Fruit fly (Drosophila melanogaster) whole organism, embryonic: Measurements from ENCODE around the gene Lcp65Ae.

Experiments used
- Bgb ChIP-seq: fragments of 200-800 bp; sonication (Bioruptor generic); IDR thresholded peaks from 2 replicates; pipeline ENCODE4 v1.3.6; 2022; ENCODE audit warnings: missing biosample characterization, missing genetic modification characterization; ENCODE audit not compliant: partially characterized antibody
- BtbVII ChIP-seq: fragments of 200-800 bp; sonication (Bioruptor generic); optimal IDR thresholded peaks from 3 replicates; lab custom pipeline; 2017; ENCODE audit warnings: missing biosample characterization, mild to moderate bottlenecking, missing genetic modification characterization
- CG10565 ChIP-seq: fragments of 200-800 bp; sonication (Bioruptor generic); optimal IDR thresholded peaks from 3 replicates; lab custom pipeline; 2016; ENCODE audit warnings: missing biosample characterization, mild to moderate bottlenecking, missing genetic modification characterization
- CG10979 ChIP-seq: fragments of 200-800 bp; sonication (Bioruptor generic); optimal IDR thresholded peaks from 2 replicates; lab custom pipeline; 2018; ENCODE audit warnings: missing biosample characterization, mild to moderate bottlenecking, missing genetic modification characterization, moderate library complexity
- CG11560 ChIP-seq: fragments of 200-800 bp; sonication (Bioruptor generic); IDR thresholded peaks from 3 replicates; pipeline ENCODE4 v1.3.6; 2022; ENCODE audit warnings: missing biosample characterization, missing genetic modification characterization
- CG12104 ChIP-seq: fragments of 200-800 bp; sonication (Bioruptor generic); optimal IDR thresholded peaks from 3 replicates; lab custom pipeline; 2016; ENCODE audit warnings: missing biosample characterization, missing genetic modification characterization
- CG12236 ChIP-seq: fragments of 200-800 bp; sonication (Bioruptor generic); optimal IDR thresholded peaks from 2 replicates; lab custom pipeline; 2016; ENCODE audit warnings: missing biosample characterization, missing genetic modification characterization
- CG1233 ChIP-seq: fragments of 200-800 bp; sonication (Bioruptor generic); optimal IDR thresholded peaks from 4 replicates; lab custom pipeline; 2018; ENCODE audit warnings: missing biosample characterization, mild to moderate bottlenecking, missing genetic modification characterization
- CG17612 ChIP-seq: fragments of 200-800 bp; sonication (Bioruptor generic); IDR thresholded peaks from 2 replicates; pipeline ENCODE4 v1.3.6; 2022; ENCODE audit warnings: missing biosample characterization, missing genetic modification characterization
- CG2712 ChIP-seq: fragments of 200-800 bp; optimal IDR thresholded peaks from 3 replicates; lab custom pipeline; 2019; ENCODE audit warnings: missing biosample characterization, mild to moderate bottlenecking, missing genetic modification characterization, moderate library complexity
- CG3995 ChIP-seq: fragments of 200-800 bp; sonication (Bioruptor generic); optimal IDR thresholded peaks from 3 replicates; lab custom pipeline; 2016; ENCODE audit warnings: missing biosample characterization, missing genetic modification characterization
- CG4360 ChIP-seq: fragments of 200-800 bp; sonication (Bioruptor generic); IDR thresholded peaks from 2 replicates; pipeline ENCODE4 v1.3.6; 2022; ENCODE audit warnings: missing biosample characterization, missing genetic modification characterization
- CG6272 ChIP-seq: fragments of 200-800 bp; sonication (Bioruptor generic); IDR thresholded peaks from 2 replicates; pipeline ENCODE4 v1.3.6; 2022; ENCODE audit warnings: missing biosample characterization, missing genetic modification characterization
- CG6654 ChIP-seq: fragments of 200-800 bp; sonication (Bioruptor generic); optimal IDR thresholded peaks from 2 replicates; lab custom pipeline; 2017; ENCODE audit warnings: missing biosample characterization, mild to moderate bottlenecking, missing genetic modification characterization
- CG6765 ChIP-seq: fragments of 200-800 bp; sonication (Bioruptor generic); optimal IDR thresholded peaks from 3 replicates; lab custom pipeline; 2017; ENCODE audit warnings: missing biosample characterization, mild to moderate bottlenecking, missing genetic modification characterization
- CG6854 ChIP-seq: fragments of 200-800 bp; sonication (Bioruptor generic); optimal IDR thresholded peaks from 3 replicates; lab custom pipeline; 2017; ENCODE audit warnings: missing biosample characterization, mild to moderate bottlenecking, missing genetic modification characterization
- CG8765 ChIP-seq: fragments of 200-800 bp; sonication (Bioruptor generic); IDR thresholded peaks from 2 replicates; pipeline ENCODE4 v1.3.6; 2022; ENCODE audit warnings: missing biosample characterization, missing genetic modification characterization
- CG9797 ChIP-seq: fragments of 200-800 bp; sonication (Bioruptor generic); optimal IDR thresholded peaks from 3 replicates; lab custom pipeline; 2018; ENCODE audit warnings: missing biosample characterization, mild to moderate bottlenecking, missing genetic modification characterization
- E2f1 ChIP-seq: fragments of 200-800 bp; sonication (Bioruptor generic); IDR thresholded peaks from 2 replicates; pipeline ENCODE4 v1.3.6; 2022; ENCODE audit warnings: missing biosample characterization, missing genetic modification characterization
- E2f2 ChIP-seq: fragments of 200-800 bp; sonication (Bioruptor generic); IDR thresholded peaks from 2 replicates; pipeline ENCODE4 v1.3.6; 2022; ENCODE audit warnings: missing biosample characterization, missing genetic modification characterization
- GATAe ChIP-seq: fragments of 200-800 bp; sonication (Bioruptor generic); conservative IDR thresholded peaks from 2 replicates; pipeline ENCODE4 v1.3.6; 2022; ENCODE audit warnings: missing biosample characterization, missing genetic modification characterization
- Hsf ChIP-seq: fragments of 200-800 bp; sonication (Bioruptor generic); optimal IDR thresholded peaks from 3 replicates; lab custom pipeline; 2016; ENCODE audit warnings: missing biosample characterization, missing genetic modification characterization
- Lhr ChIP-seq: fragments of 200-800 bp; sonication (Bioruptor generic); optimal IDR thresholded peaks from 3 replicates; lab custom pipeline; 2017; ENCODE audit warnings: mild to moderate bottlenecking, missing biosample characterization, missing genetic modification reagents, missing genetic modification characterization
- Nf-YA ChIP-seq: fragments of 200-800 bp; sonication (Bioruptor generic); IDR thresholded peaks from 2 replicates; pipeline ENCODE4 v1.3.6; 2022; ENCODE audit warnings: missing biosample characterization, missing genetic modification characterization
- Nf-YB ChIP-seq: fragments of 200-800 bp; sonication (Bioruptor generic); optimal IDR thresholded peaks from 3 replicates; lab custom pipeline; 2019; ENCODE audit warnings: missing biosample characterization, mild to moderate bottlenecking, missing genetic modification characterization, moderate library complexity
- Sin3A ChIP-seq: fragments of >200 bp; optimal IDR thresholded peaks from 2 replicates; lab custom pipeline; 2018
- Sox100B ChIP-seq: fragments of 200-800 bp; sonication (Bioruptor generic); optimal IDR thresholded peaks from 3 replicates; lab custom pipeline; 2018; ENCODE audit warnings: missing biosample characterization, mild to moderate bottlenecking, missing genetic modification characterization
- Sry-δ ChIP-seq: fragments of 200-800 bp; sonication (Bioruptor generic); optimal IDR thresholded peaks from 2 replicates; lab custom pipeline; 2016; ENCODE audit warnings: missing biosample characterization, missing genetic modification characterization
- Stat92E ChIP-seq, 3 experiments: fragments of >200 bp in 2 of 3; fragments of 200-800 bp in 1 of 3; sonication (Bioruptor generic) in 1 of 3; optimal IDR thresholded peaks; 2 replicates each; lab custom pipeline; 2017 to 2019; ENCODE audit warnings: missing biosample characterization in 3 of 3, missing genetic modification characterization in 3 of 3, mild to moderate bottlenecking in 1 of 3, moderate library complexity in 1 of 3
- TFAM ChIP-seq: fragments of 200-800 bp; sonication (Bioruptor generic); optimal IDR thresholded peaks from 2 replicates; lab custom pipeline; 2017; ENCODE audit warnings: missing biosample characterization, missing genetic modification characterization, inconsistent platforms
- Usf ChIP-seq: fragments of 200-800 bp; sonication (Bioruptor generic); optimal IDR thresholded peaks from 2 replicates; lab custom pipeline; 2017; ENCODE audit warnings: missing genotype, missing biosample characterization, missing genetic modification characterization
- Xrp1 ChIP-seq: fragments of 200-800 bp; sonication (Bioruptor generic); IDR thresholded peaks from 2 replicates; pipeline ENCODE4 v1.3.6; 2022; ENCODE audit warnings: missing biosample characterization, missing genetic modification characterization
- ase ChIP-seq: fragments of 200-800 bp; sonication (Bioruptor generic); IDR thresholded peaks from 3 replicates; pipeline ENCODE4 v1.3.6; 2022; ENCODE audit warnings: missing biosample characterization, missing genetic modification characterization
- cato ChIP-seq: fragments of 200-800 bp; sonication (Bioruptor generic); optimal IDR thresholded peaks from 2 replicates; lab custom pipeline; 2016; ENCODE audit warnings: missing biosample characterization, missing genetic modification characterization, borderline replicate concordance
- crol ChIP-seq: fragments of 200-800 bp; sonication (Bioruptor generic); IDR thresholded peaks from 2 replicates; pipeline ENCODE4 v1.3.6; 2022; ENCODE audit warnings: missing biosample characterization, missing genetic modification characterization
- dysf ChIP-seq: fragments of 200-800 bp; sonication (Bioruptor generic); IDR thresholded peaks from 3 replicates; pipeline ENCODE4 v1.3.6; 2022; ENCODE audit warnings: missing biosample characterization, missing genetic modification characterization
- emc ChIP-seq: fragments of 200-800 bp; sonication (Bioruptor generic); optimal IDR thresholded peaks from 2 replicates; lab custom pipeline; 2016; ENCODE audit warnings: missing biosample characterization, missing genetic modification characterization
- fd3F ChIP-seq: fragments of 200-800 bp; sonication (Bioruptor generic); optimal IDR thresholded peaks from 2 replicates; lab custom pipeline; 2018; ENCODE audit warnings: missing biosample characterization, mild to moderate bottlenecking, missing genetic modification characterization, moderate library complexity
- fru ChIP-seq: fragments of >200 bp; optimal IDR thresholded peaks from 2 replicates; lab custom pipeline; 2017
- grau ChIP-seq: fragments of 200-800 bp; optimal IDR thresholded peaks from 3 replicates; lab custom pipeline; 2019; ENCODE audit warnings: missing biosample characterization, mild to moderate bottlenecking, missing genetic modification characterization, moderate library complexity
- gsb ChIP-seq: fragments of 200-800 bp; sonication (Bioruptor generic); IDR thresholded peaks from 2 replicates; pipeline ENCODE4 v1.3.6; 2022; ENCODE audit warnings: missing biosample characterization, missing genetic modification characterization
- hbn ChIP-seq: fragments of 200-800 bp; sonication (Bioruptor generic); IDR thresholded peaks from 2 replicates; pipeline ENCODE4 v1.3.6; 2022; ENCODE audit warnings: missing biosample characterization, missing genetic modification characterization; ENCODE audit not compliant: partially characterized antibody
- lbe ChIP-seq: fragments of 200-800 bp; sonication (Bioruptor generic); optimal IDR thresholded peaks from 2 replicates; lab custom pipeline; 2016; ENCODE audit warnings: missing biosample characterization, mild to moderate bottlenecking, missing genetic modification characterization
- lola ChIP-seq, 3 experiments: fragments of >200 bp in 2 of 3; fragments of 200-800 bp in 1 of 3; sonication (Bioruptor generic) in 1 of 3; optimal IDR thresholded peaks; 2 replicates each; lab custom pipeline; 2017 to 2019; ENCODE audit warnings: missing biosample characterization in 3 of 3, missing genetic modification characterization in 3 of 3, mild to moderate bottlenecking in 1 of 3, moderate library complexity in 1 of 3
- maf-S ChIP-seq: fragments of 200-800 bp; sonication (Bioruptor generic); optimal IDR thresholded peaks from 2 replicates; lab custom pipeline; 2016; ENCODE audit warnings: missing biosample characterization, missing genetic modification characterization
- run ChIP-seq: fragments of 200-800 bp; sonication (Bioruptor generic); optimal IDR thresholded peaks from 3 replicates; lab custom pipeline; 2018; ENCODE audit warnings: missing biosample characterization, mild to moderate bottlenecking, missing genetic modification characterization
- tin ChIP-seq: fragments of 200-800 bp; sonication (Bioruptor generic); optimal IDR thresholded peaks from 3 replicates; lab custom pipeline; 2016; ENCODE audit warnings: missing biosample characterization, missing genetic modification characterization
- trh ChIP-seq: fragments of 200-800 bp; sonication (Bioruptor generic); optimal IDR thresholded peaks from 2 replicates; lab custom pipeline; 2016; ENCODE audit warnings: missing biosample characterization, missing genetic modification characterization
- twi ChIP-seq: fragments of 200-800 bp; optimal IDR thresholded peaks from 2 replicates; lab custom pipeline; 2019; ENCODE audit warnings: missing biosample characterization, mild to moderate bottlenecking, missing genetic modification characterization, moderate library complexity
- tx ChIP-seq: fragments of 200-800 bp; sonication (Bioruptor generic); optimal IDR thresholded peaks from 2 replicates; lab custom pipeline; 2016; ENCODE audit warnings: missing biosample characterization, missing genetic modification characterization

The Lcp65Ae gene

DNA sequence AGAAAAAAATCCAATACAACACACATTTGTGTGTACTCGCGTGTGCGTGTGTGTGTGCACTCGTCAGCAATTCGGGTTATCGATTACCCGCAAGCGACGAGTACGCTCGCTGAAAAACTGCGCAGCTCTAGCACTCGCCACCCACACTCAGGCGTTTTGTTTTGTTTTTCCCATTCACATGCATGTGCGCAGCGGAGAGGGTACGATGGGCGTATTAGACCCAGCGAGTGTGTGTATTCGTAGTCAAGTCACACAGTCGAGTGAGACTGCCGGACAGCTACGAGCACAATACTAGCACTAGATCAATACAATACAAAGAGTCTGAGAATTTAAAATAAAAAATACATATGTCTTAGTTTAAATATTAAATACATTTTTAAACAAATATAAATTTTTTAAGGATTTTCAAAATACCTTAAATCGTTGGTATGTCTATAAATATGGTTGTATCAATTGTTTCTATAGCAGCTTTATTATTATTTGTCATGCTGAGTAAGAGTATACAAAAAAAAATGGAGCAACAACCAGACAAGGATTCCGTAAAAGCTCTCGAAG, 47.0 kb upstream of the Lcp65Ae start, which contains the start of the genes D19B and CG43293 (continued):
- TF ChIP-seq CG17612 (GFP tag; lab: Robert Waterston, UW) (peak; percentile 66), CG6854 (GFP tag; lab: Kevin White, UChicago) (peak; percentile 64), fd3F (GFP tag; lab: Kevin White, UChicago) (peak; percentile 81), CG9797 (peak; percentile 35), CG3995 (GFP tag; lab: Kevin White, UChicago) (peak; percentile 33), GATAe (GFP tag; lab: Robert Waterston, UW) (no peak; the same call in 1 of the 2 replicates), emc (GFP tag; lab: Kevin White, UChicago) (peak; percentile 31), Bgb (GFP tag; lab: Robert Waterston, UW) (peak; percentile 59; the same call in 1 of the 2 replicates), gsb (peak; percentile 75), crol (GFP tag; lab: Robert Waterston, UW) (peak; percentile 34; the same call in 1 of the 2 replicates), BtbVII (GFP tag; lab: Kevin White, UChicago) (peak; percentile 81), maf-S (GFP tag; lab: Kevin White, UChicago) (peak; percentile 78), Sox100B (GFP tag; lab: Kevin White, UChicago) (peak; percentile 85), Lhr (GFP tag; lab: Kevin White, UChicago) (peak; percentile 63), CG1233 (peak; percentile 90), E2f1 (GFP tag; lab: Robert Waterston, UW) (peak; percentile 91), CG6765 (GFP tag; lab: Kevin White, UChicago) (peak; percentile 81), CG12236 (GFP tag; lab: Kevin White, UChicago) (peak; percentile 64), CG6272 (GFP tag; lab: Robert Waterston, UW) (peak; percentile 81), ase (GFP tag; lab: Robert Waterston, UW) (peak; percentile 92), Usf (GFP tag; lab: Kevin White, UChicago) (peak; percentile 72), run (tag; lab: Kevin White, UChicago) (no peak), Hsf (GFP tag; lab: Kevin White, UChicago) (peak; percentile 86), hbn (GFP tag; lab: Robert Waterston, UW) (peak; percentile 45; the same call in 1 of the 2 replicates), Sry-δ (GFP tag; lab: Kevin White, UChicago) (peak; percentile 90), Nf-YB (GFP tag; lab: Kevin White, UChicago) (peak; percentile 69), lbe (GFP tag; lab: Kevin White, UChicago) (peak; percentile 78), CG4360 (GFP tag; lab: Robert Waterston, UW) (peak; percentile 58; the same call in 1 of the 2 replicates), dysf (GFP tag; lab: Robert Waterston, UW) (peak; percentile 91), tin (GFP tag; lab: Kevin White, UChicago) (peak; percentile 92), TFAM (peak; percentile 47), CG12104 (peak; percentile 74), Sin3A (no peak), cato (GFP tag; lab: Kevin White, UChicago) (peak; percentile 80), CG2712 (peak; percentile 91), E2f2 (GFP tag; lab: Robert Waterston, UW) (peak; percentile 69), CG8765 (GFP tag; lab: Robert Waterston, UW) (peak; percentile 63; the same call in 1 of the 2 replicates), Stat92E (GFP tag; optimal IDR thresholded peaks at IDR 0.05; lab: Kevin White, UChicago) (no peak), fru (lab: Kevin White, UChicago) (peak; percentile 68), grau (peak; percentile 85), CG11560 (tag; lab: Robert Waterston, UW) (peak; percentile 72; the same call in 2 of the 3 replicates), trh (GFP tag; lab: Kevin White, UChicago) (peak; percentile 83), Xrp1 (GFP tag; lab: Robert Waterston, UW) (peak; percentile 95), CG10979 (tag; lab: Kevin White, UChicago) (peak; percentile 86), CG10565 (GFP tag; lab: Kevin White, UChicago) (no peak), CG6654 (peak; percentile 37), twi (peak; percentile 70), lola (GFP tag; optimal IDR thresholded peaks at IDR 0.05; lab: Kevin White, UChicago) (peak in 1 of 3 experiments; percentile 66), Nf-YA (GFP tag; lab: Robert Waterston, UW) (peak; percentile 70), tx (peak; percentile 77)
